Fruit fly (Drosophila melanogaster) whole organism, prepupa: ENCODE results near the gene CG5274.

Experiments
- CG11294 ChIP-seq: fragments of 200-800 bp; sonication (Bioruptor generic); IDR thresholded peaks from 2 replicates; pipeline ENCODE4 v1.3.6; 2022; ENCODE audit warnings: missing biosample characterization, missing genetic modification characterization
- CG11762 ChIP-seq: fragments of 200-800 bp; sonication (Bioruptor generic); optimal IDR thresholded peaks from 3 replicates; lab custom pipeline; 2016; ENCODE audit warnings: missing biosample characterization, missing genetic modification characterization; ENCODE audit not compliant: insufficient read depth
- CG11902 ChIP-seq: fragments of 200-800 bp; sonication (Bioruptor generic); optimal IDR thresholded peaks from 3 replicates; lab custom pipeline; 2016; ENCODE audit warnings: missing biosample characterization, missing genetic modification characterization
- CG16779 ChIP-seq: fragments of 200-800 bp; sonication (Bioruptor generic); optimal IDR thresholded peaks from 3 replicates; lab custom pipeline; 2017; ENCODE audit warnings: missing biosample characterization, mild to moderate bottlenecking, missing genetic modification characterization
- CG3032 ChIP-seq: fragments of 200-800 bp; optimal IDR thresholded peaks from 2 replicates; lab custom pipeline; 2019; ENCODE audit warnings: missing biosample characterization, mild to moderate bottlenecking, missing genetic modification characterization, moderate library complexity
- CG34406 ChIP-seq: fragments of 200-800 bp; sonication (Bioruptor generic); optimal IDR thresholded peaks from 3 replicates; lab custom pipeline; 2016; ENCODE audit warnings: missing biosample characterization, missing genetic modification characterization
- CG3919 ChIP-seq: fragments of 200-800 bp; sonication (Bioruptor generic); optimal IDR thresholded peaks from 3 replicates; lab custom pipeline; 2016; ENCODE audit warnings: missing biosample characterization, missing genetic modification characterization
- CG6276 ChIP-seq: fragments of 200-800 bp; sonication (Bioruptor generic); optimal IDR thresholded peaks from 2 replicates; lab custom pipeline; 2017; ENCODE audit warnings: missing biosample characterization, mild to moderate bottlenecking, missing genetic modification characterization
- CG6808 ChIP-seq: fragments of 200-800 bp; sonication (Bioruptor generic); optimal IDR thresholded peaks from 3 replicates; lab custom pipeline; 2017; ENCODE audit warnings: missing biosample characterization, missing genetic modification characterization, mild to moderate bottlenecking, moderate library complexity, missing genetic modification reagents
- CG6854 ChIP-seq: fragments of 200-800 bp; sonication (Bioruptor generic); optimal IDR thresholded peaks from 2 replicates; lab custom pipeline; 2017; ENCODE audit warnings: missing biosample characterization, mild to moderate bottlenecking, missing genetic modification characterization
- CG8119 ChIP-seq: fragments of 200-800 bp; sonication (Bioruptor generic); IDR thresholded peaks from 3 replicates; pipeline ENCODE4 v1.3.6; 2022; ENCODE audit warnings: missing biosample characterization, missing genetic modification characterization
- CG8319 ChIP-seq: fragments of 200-800 bp; sonication (Bioruptor generic); optimal IDR thresholded peaks from 3 replicates; lab custom pipeline; 2016; ENCODE audit warnings: missing biosample characterization, missing genetic modification characterization
- CG8632 ChIP-seq: fragments of 200-800 bp; sonication (Bioruptor generic); optimal IDR thresholded peaks from 3 replicates; lab custom pipeline; 2016; ENCODE audit warnings: missing biosample characterization, missing genetic modification characterization
- CG9139 ChIP-seq: fragments of 200-800 bp; sonication (Bioruptor generic); optimal IDR thresholded peaks from 3 replicates; lab custom pipeline; 2017; ENCODE audit warnings: missing biosample characterization, mild to moderate bottlenecking, missing genetic modification characterization
- Eip78C ChIP-seq: fragments of 200-800 bp; sonication (Bioruptor generic); peaks from one replicate; lab custom pipeline; 2016; ENCODE audit warnings: missing biosample characterization, missing genetic modification characterization
- Eip93F ChIP-seq: fragments of 200-800 bp; sonication (Bioruptor generic); optimal IDR thresholded peaks from 2 replicates; lab custom pipeline; 2016; ENCODE audit warnings: missing biosample characterization, mild to moderate bottlenecking, missing genetic modification characterization
- Ets96B ChIP-seq: fragments of 200-800 bp; optimal IDR thresholded peaks from 2 replicates; lab custom pipeline; 2019; ENCODE audit warnings: missing biosample characterization, mild to moderate bottlenecking, missing genetic modification characterization, moderate library complexity
- Lpt ChIP-seq: fragments of 200-800 bp; sonication (Bioruptor generic); optimal IDR thresholded peaks from 3 replicates; lab custom pipeline; 2016; ENCODE audit warnings: missing biosample characterization, missing genetic modification characterization
- Met ChIP-seq: fragments of 200-800 bp; sonication (Bioruptor generic); optimal IDR thresholded peaks from 3 replicates; lab custom pipeline; 2016; ENCODE audit warnings: missing biosample characterization, missing genetic modification characterization
- OdsH ChIP-seq: fragments of 200-800 bp; sonication (Bioruptor generic); optimal IDR thresholded peaks from 3 replicates; lab custom pipeline; 2016; ENCODE audit warnings: missing biosample characterization, missing genetic modification characterization
- Smox ChIP-seq: fragments of 200-800 bp; sonication (Bioruptor generic); optimal IDR thresholded peaks from 3 replicates; lab custom pipeline; 2016; ENCODE audit warnings: missing biosample characterization, missing genetic modification characterization
- Sox102F ChIP-seq: fragments of 200-800 bp; sonication (Bioruptor generic); optimal IDR thresholded peaks from 2 replicates; lab custom pipeline; 2016; ENCODE audit warnings: missing biosample characterization, mild to moderate bottlenecking, missing genetic modification characterization
- Sox14 ChIP-seq: fragments of 200-800 bp; sonication (Bioruptor generic); optimal IDR thresholded peaks from 3 replicates; lab custom pipeline; 2016; ENCODE audit warnings: missing biosample characterization, missing genetic modification characterization
- Sox15 ChIP-seq: fragments of 200-800 bp; sonication (Bioruptor generic); optimal IDR thresholded peaks from 3 replicates; lab custom pipeline; 2016; ENCODE audit warnings: missing biosample characterization, missing genetic modification characterization
- achi ChIP-seq: fragments of 200-800 bp; sonication (Bioruptor generic); optimal IDR thresholded peaks from 3 replicates; lab custom pipeline; 2016; ENCODE audit warnings: missing biosample characterization, missing genetic modification characterization
- cyc ChIP-seq: fragments of 200-800 bp; sonication (Bioruptor generic); optimal IDR thresholded peaks from 3 replicates; lab custom pipeline; 2016; ENCODE audit warnings: missing biosample characterization, missing genetic modification characterization
- eg ChIP-seq: fragments of 200-800 bp; sonication (Bioruptor generic); IDR thresholded peaks from 3 replicates; pipeline ENCODE4 v1.3.6; 2022; ENCODE audit warnings: missing biosample characterization, missing genetic modification characterization
- esn ChIP-seq: fragments of 200-800 bp; sonication (Bioruptor generic); optimal IDR thresholded peaks from 2 replicates; lab custom pipeline; 2016; ENCODE audit warnings: missing biosample characterization, mild to moderate bottlenecking, missing genetic modification characterization, moderate library complexity
- fd59A ChIP-seq: fragments of 200-800 bp; sonication (Bioruptor generic); optimal IDR thresholded peaks from 2 replicates; lab custom pipeline; 2017; ENCODE audit warnings: missing biosample characterization, mild to moderate bottlenecking, missing genetic modification characterization, missing genetic modification reagents
- fd85E ChIP-seq: fragments of 200-800 bp; sonication (Bioruptor generic); optimal IDR thresholded peaks from 3 replicates; lab custom pipeline; 2016; ENCODE audit warnings: missing biosample characterization, missing genetic modification characterization
- fkh ChIP-seq: fragments of 200-800 bp; sonication (Bioruptor generic); optimal IDR thresholded peaks from 3 replicates; lab custom pipeline; 2017; ENCODE audit warnings: missing biosample characterization, mild to moderate bottlenecking, missing genetic modification characterization, moderate library complexity
- net ChIP-seq: fragments of 200-800 bp; sonication (Bioruptor generic); optimal IDR thresholded peaks from 3 replicates; lab custom pipeline; 2016; ENCODE audit warnings: missing biosample characterization, missing genetic modification characterization
- salr ChIP-seq, 2 experiments: fragments of 200-800 bp; sonication (Bioruptor generic); optimal IDR thresholded peaks; 3 replicates each; lab custom pipeline; 2016 to 2018; ENCODE audit warnings: missing biosample characterization in 2 of 2, missing genetic modification characterization in 2 of 2, mild to moderate bottlenecking in 1 of 2
- ss ChIP-seq, 2 experiments: fragments of 200-800 bp; sonication (Bioruptor generic); optimal IDR thresholded peaks; 2 replicates in 1 of 2; 3 replicates in 1 of 2; lab custom pipeline; 2017 to 2018; ENCODE audit warnings: mild to moderate bottlenecking in 2 of 2, missing biosample characterization in 2 of 2, missing genetic modification characterization in 2 of 2, moderate library complexity in 1 of 2
- svp ChIP-seq: fragments of 200-800 bp; sonication (Bioruptor generic); peaks from one replicate; lab custom pipeline; 2016; ENCODE audit warnings: missing biosample characterization, missing genetic modification characterization
- topi ChIP-seq: fragments of 200-800 bp; sonication (Bioruptor generic); optimal IDR thresholded peaks from 3 replicates; lab custom pipeline; 2016; ENCODE audit warnings: missing biosample characterization, missing genetic modification characterization

Gene CG5274

DNA sequence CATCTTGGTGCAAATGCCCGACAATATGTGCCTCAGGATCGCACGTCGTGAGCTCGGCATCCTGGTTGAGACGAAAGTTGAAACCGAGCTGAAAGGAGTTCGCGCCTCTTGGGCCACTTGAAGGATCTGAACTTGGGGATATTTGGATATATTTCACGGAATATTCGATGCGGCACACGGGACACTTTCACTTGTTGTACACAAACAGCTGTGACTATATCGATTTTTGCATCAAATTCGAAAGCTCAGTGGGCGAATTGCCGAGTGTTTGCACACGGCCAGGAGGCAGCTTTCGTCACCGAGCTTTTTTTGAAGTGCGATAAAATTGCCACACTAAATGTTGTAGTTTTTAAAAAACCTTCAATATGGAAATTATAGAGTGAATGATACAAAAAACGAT, 17.1 kb downstream of the CG5274 start, which contains the start of gene CG13248:
CG13248 (minus strand) TSS at position 222 of the 400 bp plus-strand sequence.
- no peak for TF ChIP-seq fd85E (GFP tag; lab: Kevin White, UChicago)

DNA sequence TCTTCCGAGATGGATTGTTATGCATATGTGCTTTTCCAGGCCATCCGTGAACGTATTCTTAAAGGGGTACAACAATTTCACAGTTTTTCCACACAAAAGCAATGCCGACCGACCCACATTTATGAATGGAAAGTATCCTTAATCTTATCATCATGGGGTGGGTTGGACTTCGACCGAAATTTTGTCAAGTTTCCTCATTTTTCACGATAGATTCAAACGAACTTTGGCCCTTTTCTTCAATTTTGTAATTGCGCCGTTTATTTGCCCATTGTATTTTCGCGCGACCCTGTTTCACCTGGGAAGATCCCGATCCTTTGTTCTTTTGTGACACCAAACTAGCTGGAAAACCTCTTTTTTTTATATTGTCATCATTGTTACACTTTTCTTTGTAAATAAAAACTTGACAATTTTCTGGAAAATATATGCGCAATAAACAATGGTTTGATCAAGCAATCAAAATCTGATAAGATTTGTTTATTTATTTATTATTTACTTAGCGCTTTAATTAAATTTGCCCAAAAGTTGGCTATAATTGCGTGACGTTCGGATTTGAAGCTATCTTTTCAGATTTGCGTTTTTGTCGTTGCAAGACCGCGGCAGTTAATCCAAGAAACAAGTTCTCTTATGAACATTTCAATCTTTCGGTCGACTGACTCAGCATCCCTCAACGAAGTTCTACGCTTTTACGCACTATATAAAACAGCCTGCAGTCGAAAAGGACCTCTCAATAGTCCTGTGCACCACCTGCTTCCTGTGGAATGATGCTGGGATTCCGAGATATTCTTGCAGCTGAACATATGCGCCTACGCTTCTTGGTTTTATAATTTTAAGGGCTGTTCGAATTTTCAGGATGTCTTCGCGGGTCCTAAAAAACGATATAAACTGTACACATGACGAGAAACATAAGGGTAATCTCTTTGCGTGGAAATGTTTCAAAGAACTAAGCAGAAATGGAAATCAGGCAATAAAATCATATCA, 21.2 kb downstream of the CG5274 start:
- TF ChIP-seq fkh (GFP tag; lab: Kevin White, UChicago) (peak; percentile 97), esn (GFP tag; lab: Kevin White, UChicago) (no peak), Eip78C (GFP tag; lab: Kevin White, UChicago) (peak; percentile 55), Sox15 (GFP tag; lab: Kevin White, UChicago) (no peak), Sox14 (GFP tag; lab: Kevin White, UChicago) (peak; percentile 34), Met (peak; percentile 8), svp (GFP tag; lab: Kevin White, UChicago) (peak; percentile 62)

dm6 chr3L:20405337-20405887, 22.1 kb downstream of the CG5274 start:
- no peak for TF ChIP-seq Sox102F (GFP tag; lab: Kevin White, UChicago)
- no peak for TF ChIP-seq CG6808 (GFP tag; lab: Kevin White, UChicago)
- TF ChIP-seq CG3032 (tag; lab: Kevin White, UChicago) = no peak
- TF ChIP-seq Sox14 (GFP tag; lab: Kevin White, UChicago) = no peak
- no peak for TF ChIP-seq cyc (GFP tag; lab: Kevin White, UChicago)
- TF ChIP-seq ss (GFP tag; optimal IDR thresholded peaks at IDR 0.05; lab: Kevin White, UChicago) = no peak
- no peak for TF ChIP-seq CG9139
- TF ChIP-seq OdsH = no peak
- TF ChIP-seq CG16779 (tag; lab: Kevin White, UChicago) = no peak
- no peak for TF ChIP-seq fkh (GFP tag; lab: Kevin White, UChicago)
- TF ChIP-seq CG8319 (GFP tag; lab: Kevin White, UChicago) = no peak
- no peak for TF ChIP-seq CG11294 (GFP tag; lab: Robert Waterston, UW)
- no peak for TF ChIP-seq topi (GFP tag; lab: Kevin White, UChicago)
- TF ChIP-seq CG34406 (GFP tag; lab: Kevin White, UChicago) = no peak
- TF ChIP-seq Ets96B (tag; lab: Kevin White, UChicago) = no peak
- no peak for TF ChIP-seq esn (GFP tag; lab: Kevin White, UChicago)
- no peak for TF ChIP-seq CG8632

dm6 chr3L:20404515-20404914, 23.0 kb downstream of the CG5274 start:
- peak; percentile 4 for TF ChIP-seq svp (GFP tag; lab: Kevin White, UChicago)
- no peak for TF ChIP-seq CG8119 (GFP tag; lab: Robert Waterston, UW)
- peak; percentile 5 for TF ChIP-seq Eip78C (GFP tag; lab: Kevin White, UChicago)
- TF ChIP-seq, all 60 proteins: peak for 2

DNA sequence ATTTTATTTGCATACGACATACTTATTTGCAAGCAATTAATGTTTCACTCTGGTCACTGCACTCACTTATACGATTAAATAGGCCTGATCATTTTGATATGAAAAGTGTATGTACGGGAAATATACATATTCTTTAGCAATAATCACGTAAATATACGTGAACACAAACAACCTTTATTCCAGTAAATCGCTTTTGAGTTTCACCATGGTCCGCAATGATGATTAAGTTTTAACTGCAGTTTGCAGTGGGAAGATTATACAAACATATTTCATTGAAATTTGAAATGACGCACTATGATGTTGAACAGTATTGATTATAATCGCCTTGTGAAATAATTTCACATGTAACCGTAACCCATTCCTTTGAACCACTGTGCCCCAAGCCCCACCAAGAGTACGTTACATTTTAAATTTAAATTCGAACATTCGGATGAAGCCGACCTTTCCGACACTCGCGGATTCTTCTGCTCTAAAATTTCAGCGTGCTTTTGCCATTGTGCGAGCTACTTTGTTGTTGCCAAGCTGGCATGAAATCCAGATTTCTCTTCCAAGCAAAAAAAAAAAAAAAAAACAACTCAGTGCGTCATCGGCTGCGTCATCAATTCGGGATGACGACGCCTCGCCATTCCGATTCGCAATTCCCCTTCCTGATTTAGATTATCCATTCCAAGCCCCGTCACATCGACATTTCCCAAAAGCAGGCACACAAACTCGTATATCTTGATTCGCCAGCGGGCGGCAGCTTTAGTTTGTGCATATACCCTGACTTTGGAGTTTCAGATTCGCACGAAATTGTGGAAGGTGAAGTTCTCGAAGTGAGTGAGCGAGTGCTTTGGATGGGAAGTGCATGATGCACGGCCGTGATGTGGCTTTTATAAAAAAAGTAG, 23.7 kb downstream of the CG5274 start:
- TF ChIP-seq CG11762 (GFP tag; lab: Kevin White, UChicago) (no peak), Lpt (GFP tag; lab: Kevin White, UChicago) (no peak), CG8632 (peak; percentile 59), CG11294 (GFP tag; lab: Robert Waterston, UW) (no peak), eg (GFP tag; lab: Robert Waterston, UW) (0 out of 3 replicates have a peak, but pooled peaks have one; percentile 5), net (GFP tag; lab: Kevin White, UChicago) (peak; percentile 41), Eip93F (GFP tag; lab: Kevin White, UChicago) (peak; percentile 37), fd59A (peak; percentile 74), esn (GFP tag; lab: Kevin White, UChicago) (peak; percentile 85), CG3032 (tag; lab: Kevin White, UChicago) (peak; percentile 67), Sox15 (GFP tag; lab: Kevin White, UChicago) (peak; percentile 75), Sox14 (GFP tag; lab: Kevin White, UChicago) (peak; percentile 61), salr (GFP tag; optimal IDR thresholded peaks at IDR 0.05; lab: Kevin White, UChicago) (peak; percentile 46 to 56), topi (GFP tag; lab: Kevin White, UChicago) (peak; percentile 88), Eip78C (GFP tag; lab: Kevin White, UChicago) (peak; percentile 93), CG8319 (GFP tag; lab: Kevin White, UChicago) (peak; percentile 33), Sox102F (GFP tag; lab: Kevin White, UChicago) (peak; percentile 51), CG6276 (GFP tag; lab: Kevin White, UChicago) (peak; percentile 5), CG6854 (GFP tag; lab: Kevin White, UChicago) (peak; percentile 36), OdsH (peak; percentile 63), svp (GFP tag; lab: Kevin White, UChicago) (peak; percentile 93), CG3919 (peak; percentile 35), CG11902 (peak; percentile 67), Smox (peak; percentile 58), achi (GFP tag; lab: Kevin White, UChicago) (peak; percentile 39)
